Worm (Caenorhabditis elegans) whole organism, L4 larva: ENCODE results near the gene twk-3.
A peak's percentile ranks its signal among the peaks of the same experiment; 100 is the strongest.

Experiments
- ZK546.5 ChIP-seq, 2 experiments: sonication (generic microtip); optimal IDR thresholded peaks; 2 replicates each; lab custom pipeline; 2017; ENCODE audit warnings: missing biosample characterization in 2 of 2, missing genetic modification characterization in 2 of 2
- ama-1 ChIP-seq: fragments of 150-350 bp; optimal IDR thresholded peaks from 2 replicates; lab custom pipeline; 2014; ENCODE audit warnings: inconsistent platforms, mixed read lengths
- egl-27 ChIP-seq: sonication (generic microtip); optimal IDR thresholded peaks from 3 replicates; lab custom pipeline; 2017; ENCODE audit warnings: missing biosample characterization, missing genetic modification reagents, missing genetic modification characterization
- jun-1 ChIP-seq: fragments of 150-350 bp; optimal IDR thresholded peaks from 2 replicates; lab custom pipeline; 2014; ENCODE audit warnings: missing biosample characterization, missing genetic modification reagents, missing genetic modification characterization
- unc-130 ChIP-seq: sonication (generic microtip); optimal IDR thresholded peaks from 2 replicates; lab custom pipeline; 2016; ENCODE audit warnings: missing genetic modification reagents, missing genetic modification characterization, missing compliant biosample characterization

DNA sequence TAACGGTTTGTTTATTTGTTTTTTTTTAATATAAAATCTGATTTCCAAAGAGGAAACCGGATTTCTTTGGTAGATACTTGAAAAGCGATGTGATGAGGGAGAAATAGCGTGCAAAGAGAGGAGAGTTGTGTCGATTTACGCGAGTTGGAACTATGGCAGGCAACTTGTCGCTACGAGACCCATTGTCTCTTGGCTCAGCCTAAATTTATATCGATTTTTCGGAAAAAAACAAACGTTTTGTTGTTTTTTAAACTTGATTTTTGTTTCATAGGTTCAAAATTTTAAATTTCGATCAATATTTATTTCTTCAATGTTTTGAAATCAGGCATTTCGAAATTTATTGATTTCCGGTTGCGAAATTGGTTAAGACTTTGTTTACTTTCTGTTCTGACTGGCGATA, 3.9 kb upstream of the twk-3 start, which contains the start of gene M110.3:
- no peak for TF ChIP-seq jun-1 (tag; lab: Kevin White, UChicago)
- TF ChIP-seq egl-27 (tag; lab: Kevin White, UChicago) = no peak
- TF ChIP-seq ZK546.5 (tag; optimal IDR thresholded peaks at IDR 0.05; lab: Kevin White, UChicago) = no peak
- TF ChIP-seq ama-1 (lab: Kevin White, UChicago) = no peak
- TF ChIP-seq unc-130 (GFP tag; lab: Kevin White, UChicago) = peak; percentile 23
